Worm (Caenorhabditis elegans) whole organism, L3 larva: Measurements from ENCODE around the gene str-243.

ENCODE experiments used
- ZK546.5 ChIP-seq: sonication (generic microtip); optimal IDR thresholded peaks from 2 replicates; lab custom pipeline; 2017; ENCODE audit warnings: missing biosample characterization, missing genetic modification characterization
- ceh-16 ChIP-seq: sonication (generic microtip); optimal IDR thresholded peaks from 2 replicates; lab custom pipeline; 2017; ENCODE audit warnings: missing biosample characterization, missing genetic modification characterization
- elt-1 ChIP-seq: fragments of 150-350 bp; optimal IDR thresholded peaks from 2 replicates; lab custom pipeline; 2014; ENCODE audit warnings: missing biosample characterization, missing genetic modification characterization
- nhr-237 ChIP-seq: fragments of 150-350 bp; optimal IDR thresholded peaks from 2 replicates; lab custom pipeline; 2014; ENCODE audit warnings: missing biosample characterization, missing genetic modification characterization

- TF ChIP-seq ZK546.5 (tag; lab: Kevin White, UChicago) (no peak), nhr-237 (tag; lab: Kevin White, UChicago) (no peak), ceh-16 (no peak), elt-1 (tag; lab: Kevin White, UChicago) (no peak)
These were observed 40.8 kb upstream of the str-243 start, which contains the start of gene C38C3.4 for ce11 chrV:1481742-1482141.
